Worm (Caenorhabditis elegans): ENCODE measurements around the gene F28H7.2.

F28H7.2 gene

ce11 chrV:10708346-10708745, 39.4 kb upstream of the F28H7.2 start:
- TF ChIP-seq hsf-1 (GFP tag; IDR thresholded peaks at IDR 0.05) (no peak), lsl-1 (GFP tag; optimal IDR thresholded peaks at IDR 0.05) (no peak), egl-44 (GFP tag; IDR thresholded peaks at IDR 0.05) (no peak), cebp-1 (GFP tag; IDR thresholded peaks at IDR 0.05) (no peak), cebp-1 (tag; optimal IDR thresholded peaks at IDR 0.05) (peak; percentile 28), F39B2.1 (GFP tag; IDR thresholded peaks at IDR 0.05) (no peak), snpc-1.1 (tag; optimal IDR thresholded peaks at IDR 0.05; ENCODE audit: insufficient read depth) (no peak)

DNA sequence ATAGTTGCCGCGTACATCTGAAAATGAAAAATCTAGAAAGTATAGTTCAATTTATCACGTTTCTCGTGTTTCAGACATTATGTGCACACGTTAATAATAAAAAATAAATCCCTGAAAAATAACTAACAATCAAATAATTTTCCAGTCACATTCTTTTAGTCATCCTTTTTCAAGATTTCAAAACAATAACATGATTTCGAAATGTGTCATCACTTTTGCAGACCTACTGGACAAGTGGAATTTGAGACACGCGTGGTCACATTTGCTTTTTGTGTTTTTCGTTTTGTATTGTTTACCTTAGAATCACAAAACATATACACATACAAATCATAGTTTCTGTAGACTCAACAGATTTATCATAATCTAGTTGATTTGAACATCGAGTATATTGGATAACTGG, 38.3 kb upstream of the F28H7.2 start:
- no peak for TF ChIP-seq T26A5.8 (tag; optimal IDR thresholded peaks at IDR 0.05)
- TF ChIP-seq cebp-1 (GFP tag; IDR thresholded peaks at IDR 0.05): no peak
- peak; percentile 78 for TF ChIP-seq cebp-1 (tag; optimal IDR thresholded peaks at IDR 0.05)

DNA sequence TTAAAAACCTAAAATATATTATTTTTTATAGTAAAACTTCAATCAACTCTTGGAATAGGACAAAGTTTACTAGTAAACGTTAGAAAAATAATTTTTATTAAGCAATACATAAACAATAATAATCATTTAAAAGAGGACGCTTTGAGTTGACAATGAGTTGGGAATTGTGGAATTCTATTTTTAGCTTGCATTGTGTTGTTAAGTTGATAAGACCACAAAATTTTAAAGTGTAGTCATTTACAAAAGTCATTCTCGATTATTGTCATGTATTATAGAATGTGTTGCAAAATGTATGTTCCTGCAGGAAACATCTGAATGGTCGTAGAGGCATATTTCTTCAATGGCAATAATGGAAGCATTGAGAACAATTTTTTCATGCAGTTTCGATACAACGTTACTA, 36.7 kb upstream of the F28H7.2 start:
- TF ChIP-seq snpc-4 (GFP tag; optimal IDR thresholded peaks at IDR 0.05): no peak
- TF ChIP-seq snpc-4 (tag; optimal IDR thresholded peaks at IDR 0.05): no peak
- no peak for TF ChIP-seq dpl-1 (GFP tag; optimal IDR thresholded peaks at IDR 0.05)
- TF ChIP-seq nhr-80 (tag; optimal IDR thresholded peaks at IDR 0.05): peak; percentile 1

ce11 chrV:10711829-10712607, 35.7 kb upstream of the F28H7.2 start:
- TF ChIP-seq D2030.7 (GFP tag; IDR thresholded peaks at IDR 0.05) (no peak), mel-28 (tag; optimal IDR thresholded peaks at IDR 0.05; ENCODE audit: borderline replicate concordance) (peak; percentile 35), tbp1 (GFP tag; optimal IDR thresholded peaks at IDR 0.05) (no peak), ztf-6 (GFP tag; IDR thresholded peaks at IDR 0.05) (no peak), attf-5 (GFP tag; optimal IDR thresholded peaks at IDR 0.05) (peak; percentile 8), T26A5.8 (tag; optimal IDR thresholded peaks at IDR 0.05) (no peak), F23B12.7 (tag; optimal IDR thresholded peaks at IDR 0.05; ENCODE audit: insufficient read depth) (peak; percentile 4), snpc-4 (GFP tag; optimal IDR thresholded peaks at IDR 0.05) (no peak), snpc-4 (tag; optimal IDR thresholded peaks at IDR 0.05) (no peak), rcor-1 (GFP tag; IDR thresholded peaks at IDR 0.05) (no peak), cebp-1 (GFP tag; IDR thresholded peaks at IDR 0.05) (no peak), cebp-1 (tag; optimal IDR thresholded peaks at IDR 0.05) (peak; percentile 55), snpc-3.4 (tag; optimal IDR thresholded peaks at IDR 0.05) (no peak), ZK185.1 (tag; optimal IDR thresholded peaks at IDR 0.05; ENCODE audit: poor library complexity, severe bottlenecking) (peak; percentile 18), F52B5.7 (tag; optimal IDR thresholded peaks at IDR 0.05) (peak; percentile 8), ama-1 (optimal IDR thresholded peaks at IDR 0.05) (peak; percentile 35), ama-1 (GFP tag; optimal IDR thresholded peaks at IDR 0.05) (no peak), ceh-40 (GFP tag; IDR thresholded peaks at IDR 0.05) (0 out of 2 replicates have a peak, but pooled peaks have one; percentile 24), Y53G8AR.9 (GFP tag; conservative IDR thresholded peaks at IDR 0.05) (no peak; the same call in 1 of the 2 replicates), nfyb-1 (GFP tag; IDR thresholded peaks at IDR 0.05) (peak; percentile 61; the same call in 1 of the 2 replicates), chd-7 (tag; optimal IDR thresholded peaks at IDR 0.05) (peak; percentile 28), Y79H2A.3 (GFP tag; conservative IDR thresholded peaks at IDR 0.05) (peak; percentile 34; the same call in 1 of the 2 replicates), let-526 (GFP tag; IDR thresholded peaks at IDR 0.05) (0 out of 2 replicates have a peak, but pooled peaks have one; percentile 39), B0019.2 (GFP tag; conservative IDR thresholded peaks at IDR 0.05) (no peak), zim-3 (tag; optimal IDR thresholded peaks at IDR 0.05) (no peak), Y95B8A.8 (GFP tag; IDR thresholded peaks at IDR 0.05) (peak; percentile 55; the same call in 1 of the 2 replicates), lin-35 (GFP tag; optimal IDR thresholded peaks at IDR 0.05) (peak in 2 of 3 experiments; percentile 3 to 21), hmg-1.2 (GFP tag; IDR thresholded peaks at IDR 0.05) (0 out of 2 replicates have a peak, but pooled peaks have one; percentile 8), madf-3 (GFP tag; IDR thresholded peaks at IDR 0.05) (0 out of 2 replicates have a peak, but pooled peaks have one; percentile 42), C06A6.2 (GFP tag; conservative IDR thresholded peaks at IDR 0.05) (0 out of 2 replicates have a peak, but pooled peaks have one; percentile 17), K11D2.4 (GFP tag; IDR thresholded peaks at IDR 0.05) (0 out of 2 replicates have a peak, but pooled peaks have one; percentile 10), F39B2.1 (GFP tag; IDR thresholded peaks at IDR 0.05) (no peak), B0336.3 (GFP tag; IDR thresholded peaks at IDR 0.05) (peak; percentile 73), ccch-3 (GFP tag; optimal IDR thresholded peaks at IDR 0.05) (no peak)
